Worm (Caenorhabditis elegans): ENCODE data around the gene Y57G11C.22.

DNA sequence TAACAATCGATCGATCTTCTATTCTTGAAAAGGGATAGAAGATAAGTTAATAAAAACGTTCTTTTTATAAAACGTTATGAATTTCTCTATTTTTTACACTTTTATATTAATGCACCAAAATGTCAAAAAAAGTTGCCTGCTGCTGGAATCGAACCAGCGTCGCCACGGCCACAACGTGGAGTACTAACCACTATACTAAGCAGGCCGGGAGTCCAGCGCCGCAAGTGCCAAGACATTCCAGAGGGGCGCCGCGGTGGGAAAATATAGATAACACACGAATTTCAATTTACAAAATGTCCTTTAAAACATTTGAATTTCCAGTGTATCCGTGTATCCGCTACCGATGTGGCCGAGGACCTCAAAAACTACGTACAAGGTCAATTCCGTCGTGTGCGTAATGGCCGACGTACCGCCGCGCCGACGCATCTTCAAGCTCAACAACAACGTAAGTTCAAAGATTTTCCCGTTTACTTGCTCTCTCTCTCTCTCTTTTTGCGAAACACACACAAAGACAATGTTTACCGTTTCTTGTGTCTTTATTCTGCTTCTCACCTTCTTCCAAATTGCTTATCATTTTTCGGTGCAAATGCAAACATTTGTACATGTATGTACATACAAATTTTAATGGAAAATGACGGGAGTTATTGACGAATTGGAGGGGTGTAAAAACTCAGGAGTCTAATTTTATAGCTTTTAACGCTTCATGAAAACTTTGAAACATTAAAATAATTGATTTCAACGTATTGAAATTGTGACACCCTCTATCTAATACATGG lies 52.1 kb downstream of the Y57G11C.22 start:
- TF ChIP-seq hlh-6 (tag; optimal IDR thresholded peaks at IDR 0.05) (no peak), ama-1 (optimal IDR thresholded peaks at IDR 0.05) (no peak), ahr-1 (tag; optimal IDR thresholded peaks at IDR 0.05) (no peak), zip-5 (tag; optimal IDR thresholded peaks at IDR 0.05) (no peak), unc-86 (tag; optimal IDR thresholded peaks at IDR 0.05) (no peak), fkh-10 (GFP tag; optimal IDR thresholded peaks at IDR 0.05) (no peak), C38D4.7 (GFP tag; optimal IDR thresholded peaks at IDR 0.05) (no peak), nhr-11 (tag; optimal IDR thresholded peaks at IDR 0.05) (no peak)
